Worm (Caenorhabditis elegans) whole organism, young adult: Measurements from ENCODE around the gene D1014.7.

Experiments
- ama-1 ChIP-seq, 3 experiments: fragments of 150-350 bp in 1 of 3; sonication (generic microtip) in 2 of 3; optimal IDR thresholded peaks; 2 replicates each; lab custom pipeline; 2014 to 2018; ENCODE audit warnings: missing biosample characterization in 2 of 3, missing genetic modification characterization in 2 of 3, missing genetic modification reagents in 2 of 3
- egrh-3 ChIP-seq: fragments of 200-800 bp; sonication (Bioruptor generic); IDR thresholded peaks from 2 replicates; pipeline ENCODE4 v1.3.6; 2022; ENCODE audit warnings: missing genetic modification reagents, missing genetic modification characterization, missing compliant biosample characterization
- hrde-1 ChIP-seq: sonication (generic microtip); optimal IDR thresholded peaks from 2 replicates; lab custom pipeline; 2016; ENCODE audit warnings: missing genetic modification characterization, mild to moderate bottlenecking, missing compliant biosample characterization, moderate library complexity, missing genotype, missing genetic modification reagents, borderline replicate concordance
- nhr-80 ChIP-seq: sonication (generic microtip); optimal IDR thresholded peaks from 2 replicates; lab custom pipeline; 2016; ENCODE audit warnings: missing genetic modification characterization, missing compliant biosample characterization
- pha-4 ChIP-seq: fragments of 150-350 bp; sonication (generic microtip); optimal IDR thresholded peaks from 2 replicates; lab custom pipeline; 2014; ENCODE audit warnings: missing biosample characterization, missing genetic modification reagents, missing genetic modification characterization
- sea-2 ChIP-seq: fragments of 200-800 bp; sonication (Bioruptor generic); IDR thresholded peaks from 2 replicates; pipeline ENCODE4 v1.3.6; 2022; ENCODE audit warnings: missing genetic modification characterization, missing compliant biosample characterization
- snpc-1.3 ChIP-seq: sonication (generic microtip); optimal IDR thresholded peaks from 2 replicates; lab custom pipeline; 2017; ENCODE audit warnings: missing genetic modification characterization, mild to moderate bottlenecking, missing compliant biosample characterization, antibody characterized with exemption, moderate library complexity, missing genotype, missing genetic modification reagents; ENCODE audit not compliant: insufficient read depth

ce11 chrV:8130812-8131211, 12.7 kb downstream of the D1014.7 start:
- TF ChIP-seq sea-2 (GFP tag; lab: Robert Waterston, UW) (no peak), ama-1 (optimal IDR thresholded peaks at IDR 0.05; lab: Kevin White, UChicago) (no peak), ama-1 (GFP tag; optimal IDR thresholded peaks at IDR 0.05; lab: Kevin White, UChicago) (no peak), nhr-80 (no peak), hrde-1 (no peak), pha-4 (tag; lab: Kevin White, UChicago) (no peak), snpc-1.3 (tag; lab: Kevin White, UChicago) (no peak), egrh-3 (GFP tag; lab: Robert Waterston, UW) (no peak)
